Fruit fly (Drosophila melanogaster) whole organism, embryonic: ENCODE results near the gene meso18E.

Experiments used
- Atf3 ChIP-seq: fragments of 200-800 bp; sonication (Bioruptor generic); optimal IDR thresholded peaks from 3 replicates; lab custom pipeline; 2016; ENCODE audit warnings: missing biosample characterization, missing genetic modification characterization
- BEAF-32 ChIP-seq: fragments of 200-800 bp; sonication (Bioruptor generic); optimal IDR thresholded peaks from 3 replicates; lab custom pipeline; 2017; ENCODE audit warnings: missing biosample characterization, missing genetic modification characterization, mild to moderate bottlenecking, moderate library complexity, missing genetic modification reagents
- Bteb2 ChIP-seq: fragments of 200-800 bp; sonication (Bioruptor generic); optimal IDR thresholded peaks from 2 replicates; lab custom pipeline; 2016; ENCODE audit warnings: missing biosample characterization, missing genetic modification characterization
- CG1024 ChIP-seq: fragments of 200-800 bp; sonication (Bioruptor generic); IDR thresholded peaks from 2 replicates; pipeline ENCODE4 v1.3.6; 2022; ENCODE audit warnings: missing biosample characterization, missing genetic modification characterization
- CG10321 ChIP-seq: fragments of 200-800 bp; sonication (Bioruptor generic); IDR thresholded peaks from 2 replicates; pipeline ENCODE4 v1.3.6; 2022; ENCODE audit warnings: missing biosample characterization, missing genetic modification characterization
- CG10431 ChIP-seq: fragments of 200-800 bp; sonication (Bioruptor generic); optimal IDR thresholded peaks from 3 replicates; lab custom pipeline; 2018; ENCODE audit warnings: missing biosample characterization, mild to moderate bottlenecking, missing genetic modification characterization
- CG11504 ChIP-seq: fragments of 200-800 bp; sonication (Bioruptor generic); optimal IDR thresholded peaks from 3 replicates; lab custom pipeline; 2019; ENCODE audit warnings: missing biosample characterization, mild to moderate bottlenecking, missing genetic modification characterization, moderate library complexity
- CG12236 ChIP-seq: fragments of 200-800 bp; sonication (Bioruptor generic); optimal IDR thresholded peaks from 2 replicates; lab custom pipeline; 2016; ENCODE audit warnings: missing biosample characterization, missing genetic modification characterization
- CG16813 ChIP-seq: fragments of 200-800 bp; sonication (Bioruptor generic); IDR thresholded peaks from 3 replicates; pipeline ENCODE4 v1.3.6; 2022; ENCODE audit warnings: missing biosample characterization, missing genetic modification characterization; ENCODE audit not compliant: partially characterized antibody
- CG17359 ChIP-seq: fragments of 200-800 bp; sonication (Bioruptor generic); optimal IDR thresholded peaks from 3 replicates; lab custom pipeline; 2018; ENCODE audit warnings: missing biosample characterization, mild to moderate bottlenecking, missing genetic modification characterization, moderate library complexity
- CG17829 ChIP-seq: fragments of 200-800 bp; optimal IDR thresholded peaks from 2 replicates; lab custom pipeline; 2019; ENCODE audit warnings: missing biosample characterization, mild to moderate bottlenecking, missing genetic modification characterization, moderate library complexity
- CG2875 ChIP-seq: fragments of 200-800 bp; sonication (Bioruptor generic); optimal IDR thresholded peaks from 2 replicates; lab custom pipeline; 2017; ENCODE audit warnings: missing biosample characterization, mild to moderate bottlenecking, missing genetic modification characterization, missing genetic modification reagents
- CG30431 ChIP-seq: fragments of 200-800 bp; sonication (Bioruptor generic); optimal IDR thresholded peaks from 2 replicates; lab custom pipeline; 2017; ENCODE audit warnings: missing biosample characterization, missing genetic modification characterization
- CG3163 ChIP-seq: fragments of 200-800 bp; sonication (Bioruptor generic); optimal IDR thresholded peaks from 3 replicates; lab custom pipeline; 2016; ENCODE audit warnings: missing biosample characterization, missing genetic modification characterization
- CG32532 ChIP-seq: fragments of 200-800 bp; sonication (Bioruptor generic); IDR thresholded peaks from 2 replicates; pipeline ENCODE4 v1.3.6; 2022; ENCODE audit warnings: missing biosample characterization, missing genetic modification characterization
- CG3407 ChIP-seq: fragments of 200-800 bp; sonication (Bioruptor generic); optimal IDR thresholded peaks from 2 replicates; lab custom pipeline; 2018; ENCODE audit warnings: missing biosample characterization, mild to moderate bottlenecking, missing genetic modification characterization
- CG34422 ChIP-seq: fragments of 200-800 bp; sonication (Bioruptor generic); IDR thresholded peaks from 3 replicates; pipeline ENCODE4 v1.3.6; 2022; ENCODE audit warnings: missing biosample characterization, missing genetic modification characterization
- CG4282 ChIP-seq: fragments of 200-800 bp; sonication (Bioruptor generic); optimal IDR thresholded peaks from 2 replicates; lab custom pipeline; 2016; ENCODE audit warnings: missing biosample characterization, missing genetic modification characterization
- CG4707 ChIP-seq: fragments of 200-800 bp; sonication (Bioruptor generic); optimal IDR thresholded peaks from 2 replicates; lab custom pipeline; 2018; ENCODE audit warnings: missing biosample characterization, mild to moderate bottlenecking, missing genetic modification characterization, moderate library complexity
- CG7271 ChIP-seq: fragments of 200-800 bp; sonication (Bioruptor generic); optimal IDR thresholded peaks from 2 replicates; lab custom pipeline; 2018; ENCODE audit warnings: missing biosample characterization, mild to moderate bottlenecking, missing genetic modification characterization, moderate library complexity
- CG8944 ChIP-seq: fragments of 200-800 bp; sonication (Bioruptor generic); optimal IDR thresholded peaks from 3 replicates; lab custom pipeline; 2016; ENCODE audit warnings: missing biosample characterization, missing genetic modification characterization
- Deaf1 ChIP-seq: fragments of 200-800 bp; optimal IDR thresholded peaks from 3 replicates; lab custom pipeline; 2019; ENCODE audit warnings: missing biosample characterization, mild to moderate bottlenecking, missing genetic modification characterization, moderate library complexity
- Dp ChIP-seq: fragments of 200-800 bp; sonication (Bioruptor generic); optimal IDR thresholded peaks from 2 replicates; lab custom pipeline; 2018; ENCODE audit warnings: missing biosample characterization, mild to moderate bottlenecking, missing genetic modification characterization, moderate library complexity
- Drgx ChIP-seq: fragments of 200-800 bp; sonication (Bioruptor generic); IDR thresholded peaks from 2 replicates; pipeline ENCODE4 v1.3.6; 2022; ENCODE audit warnings: missing biosample characterization, missing genetic modification characterization
- Eip74EF ChIP-seq, 2 experiments: fragments of 200-800 bp in 1 of 2; fragments of >200 bp in 1 of 2; sonication (Bioruptor generic) in 1 of 2; optimal IDR thresholded peaks; 2 replicates each; lab custom pipeline; 2017 to 2019; ENCODE audit warnings: missing biosample characterization in 2 of 2, missing genetic modification characterization in 2 of 2, mild to moderate bottlenecking in 1 of 2, moderate library complexity in 1 of 2
- Ets65A ChIP-seq: fragments of 200-800 bp; sonication (Bioruptor generic); peaks from one replicate; lab custom pipeline; 2016; ENCODE audit warnings: missing biosample characterization, missing genetic modification characterization
- Hmx ChIP-seq: fragments of 200-800 bp; sonication (Bioruptor generic); optimal IDR thresholded peaks from 2 replicates; lab custom pipeline; 2016; ENCODE audit warnings: missing biosample characterization, missing genetic modification characterization
- Kr ChIP-seq: fragments of 200-800 bp; sonication (Bioruptor generic); optimal IDR thresholded peaks from 2 replicates; lab custom pipeline; 2017; ENCODE audit warnings: missing biosample characterization, mild to moderate bottlenecking, missing genetic modification characterization
- MESR4 ChIP-seq: fragments of 200-800 bp; sonication (Bioruptor generic); optimal IDR thresholded peaks from 2 replicates; lab custom pipeline; 2018; ENCODE audit warnings: missing biosample characterization, mild to moderate bottlenecking, missing genetic modification characterization, moderate library complexity
- Spps ChIP-seq: fragments of 200-800 bp; sonication (Bioruptor generic); optimal IDR thresholded peaks from 2 replicates; lab custom pipeline; 2018; ENCODE audit warnings: missing biosample characterization, mild to moderate bottlenecking, missing genetic modification characterization
- Sry-δ ChIP-seq: fragments of 200-800 bp; sonication (Bioruptor generic); optimal IDR thresholded peaks from 2 replicates; lab custom pipeline; 2016; ENCODE audit warnings: missing biosample characterization, missing genetic modification characterization
- ash1 ChIP-seq: fragments of 200-800 bp; sonication (Bioruptor generic); optimal IDR thresholded peaks from 2 replicates; lab custom pipeline; 2018; ENCODE audit warnings: missing biosample characterization, mild to moderate bottlenecking, missing genetic modification characterization
- bab2 ChIP-seq: fragments of 200-800 bp; sonication (Bioruptor generic); optimal IDR thresholded peaks from 2 replicates; lab custom pipeline; 2016; ENCODE audit warnings: missing biosample characterization, missing genetic modification characterization
- cas ChIP-seq: fragments of 200-800 bp; sonication (Bioruptor generic); IDR thresholded peaks from 2 replicates; pipeline ENCODE4 v1.3.6; 2022; ENCODE audit warnings: missing biosample characterization, missing genetic modification characterization
- cg ChIP-seq: fragments of 200-800 bp; sonication (Bioruptor generic); optimal IDR thresholded peaks from 3 replicates; lab custom pipeline; 2019; ENCODE audit warnings: missing biosample characterization, mild to moderate bottlenecking, missing genetic modification characterization, moderate library complexity
- chif ChIP-seq, 2 experiments: fragments of 200-800 bp; sonication (Bioruptor generic); optimal IDR thresholded peaks; 3 replicates each; lab custom pipeline; 2016; ENCODE audit warnings: missing biosample characterization in 2 of 2, missing genetic modification characterization in 2 of 2
- chm ChIP-seq: fragments of 200-800 bp; sonication (Bioruptor generic); IDR thresholded peaks from 2 replicates; pipeline ENCODE4 v1.3.6; 2022; ENCODE audit warnings: missing biosample characterization, missing genetic modification characterization
- dati ChIP-seq: fragments of 200-800 bp; sonication (Bioruptor generic); IDR thresholded peaks from 2 replicates; pipeline ENCODE4 v1.3.6; 2022; ENCODE audit warnings: missing biosample characterization, missing genetic modification characterization
- disco-r ChIP-seq: fragments of 200-800 bp; sonication (Bioruptor generic); optimal IDR thresholded peaks from 2 replicates; lab custom pipeline; 2016; ENCODE audit warnings: missing biosample characterization, missing genetic modification characterization
- dm ChIP-seq: fragments of 200-800 bp; sonication (Bioruptor generic); optimal IDR thresholded peaks from 3 replicates; lab custom pipeline; 2016; ENCODE audit warnings: missing biosample characterization, missing genetic modification characterization
- dysf ChIP-seq: fragments of 200-800 bp; sonication (Bioruptor generic); IDR thresholded peaks from 3 replicates; pipeline ENCODE4 v1.3.6; 2022; ENCODE audit warnings: missing biosample characterization, missing genetic modification characterization
- esg ChIP-seq: fragments of 200-800 bp; sonication (Bioruptor generic); conservative IDR thresholded peaks from 2 replicates; pipeline ENCODE4 v1.3.6; 2022; ENCODE audit warnings: missing biosample characterization, missing genetic modification characterization
- grau ChIP-seq: fragments of 200-800 bp; optimal IDR thresholded peaks from 3 replicates; lab custom pipeline; 2019; ENCODE audit warnings: missing biosample characterization, mild to moderate bottlenecking, missing genetic modification characterization, moderate library complexity
- gro ChIP-seq: fragments of 200-800 bp; sonication (Bioruptor generic); optimal IDR thresholded peaks from 2 replicates; lab custom pipeline; 2016; ENCODE audit warnings: missing biosample characterization, missing genetic modification characterization
- gsb-n ChIP-seq: fragments of 200-800 bp; sonication (Bioruptor generic); optimal IDR thresholded peaks from 3 replicates; lab custom pipeline; 2018; ENCODE audit warnings: missing biosample characterization, mild to moderate bottlenecking, missing genetic modification characterization
- gt ChIP-seq: fragments of 200-800 bp; sonication (Bioruptor generic); IDR thresholded peaks from 2 replicates; pipeline ENCODE4 v1.3.6; 2022; ENCODE audit warnings: missing biosample characterization, missing genetic modification characterization
- nerfin-2 ChIP-seq: fragments of 200-800 bp; sonication (Bioruptor generic); IDR thresholded peaks from 2 replicates; pipeline ENCODE4 v1.3.6; 2022; ENCODE audit warnings: missing biosample characterization, missing genetic modification characterization; ENCODE audit not compliant: partially characterized antibody
- peb ChIP-seq: fragments of 200-800 bp; sonication (Bioruptor generic); IDR thresholded peaks from 2 replicates; pipeline ENCODE4 v1.3.6; 2022; ENCODE audit warnings: missing biosample characterization, missing genetic modification characterization
- sim ChIP-seq: fragments of 200-800 bp; sonication (Bioruptor generic); IDR thresholded peaks from 2 replicates; pipeline ENCODE4 v1.3.6; 2022; ENCODE audit warnings: missing biosample characterization, missing genetic modification characterization
- so ChIP-seq: fragments of 200-800 bp; sonication (Bioruptor generic); IDR thresholded peaks from 3 replicates; pipeline ENCODE4 v1.3.6; 2022; ENCODE audit warnings: missing biosample characterization, missing genetic modification characterization
- tna ChIP-seq: fragments of 200-800 bp; sonication (Bioruptor generic); IDR thresholded peaks from 2 replicates; pipeline ENCODE4 v1.3.6; 2022; ENCODE audit warnings: missing biosample characterization, missing genetic modification characterization; ENCODE audit not compliant: partially characterized antibody

meso18E gene

DNA sequence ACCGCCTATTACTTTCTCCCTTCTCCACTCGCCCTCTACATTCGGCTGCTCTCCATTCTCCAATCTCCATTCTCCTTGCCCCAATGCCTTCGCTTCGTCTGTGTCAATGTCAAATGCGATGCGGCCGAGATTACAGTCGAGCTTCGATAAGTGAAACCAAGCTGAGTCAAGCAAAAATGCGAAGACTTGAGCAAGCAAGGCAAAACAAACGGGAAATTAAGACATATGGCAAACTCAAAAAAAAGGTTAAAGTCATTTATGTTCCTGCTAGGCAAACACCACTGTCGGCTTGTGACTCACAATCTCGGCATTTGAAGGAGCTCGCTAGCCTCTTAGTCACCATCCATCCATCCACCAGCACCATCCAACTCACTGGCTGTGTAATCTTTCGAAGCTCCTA lies 44.4 kb downstream of the meso18E start (continued):
- TF ChIP-seq Kr (GFP tag; lab: Kevin White, UChicago) (peak; percentile 79), Ets65A (GFP tag; lab: Kevin White, UChicago) (peak; percentile 100), chm (GFP tag; lab: Robert Waterston, UW) (peak; percentile 98), CG2875 (GFP tag; lab: Kevin White, UChicago) (peak; percentile 96), chif (GFP tag; optimal IDR thresholded peaks at IDR 0.05; lab: Kevin White, UChicago) (peak; percentile 98), Bteb2 (peak; percentile 95), tna (GFP tag; lab: Robert Waterston, UW) (no peak), Eip74EF (GFP tag; optimal IDR thresholded peaks at IDR 0.05; lab: Kevin White, UChicago) (peak in 1 of 2 experiments; percentile 91), BEAF-32 (GFP tag; lab: Kevin White, UChicago) (peak; percentile 18), dati (GFP tag; lab: Robert Waterston, UW) (peak; percentile 79), CG32532 (peak; percentile 93), Sry-δ (GFP tag; lab: Kevin White, UChicago) (peak; percentile 68), so (GFP tag; lab: Robert Waterston, UW) (peak; percentile 94), MESR4 (GFP tag; lab: Kevin White, UChicago) (peak; percentile 54), Drgx (GFP tag; lab: Robert Waterston, UW) (peak; percentile 96), CG3407 (GFP tag; lab: Kevin White, UChicago) (peak; percentile 95), cg (GFP tag; lab: Kevin White, UChicago) (no peak), gt (GFP tag; lab: Robert Waterston, UW) (peak; percentile 86), CG17359 (tag; lab: Kevin White, UChicago) (peak; percentile 93), bab2 (peak; percentile 98), CG8944 (GFP tag; lab: Kevin White, UChicago) (peak; percentile 98), peb (GFP tag; lab: Robert Waterston, UW) (peak; percentile 88), gro (GFP tag; lab: Kevin White, UChicago) (peak; percentile 97), Dp (GFP tag; lab: Kevin White, UChicago) (peak; percentile 12), CG10321 (GFP tag; lab: Robert Waterston, UW) (peak; percentile 78), CG1024 (GFP tag; lab: Robert Waterston, UW) (peak; percentile 88), grau (tag; lab: Kevin White, UChicago) (peak; percentile 100), Atf3 (GFP tag; lab: Kevin White, UChicago) (peak; percentile 97), Deaf1 (peak; percentile 77), CG7271 (tag; lab: Kevin White, UChicago) (peak; percentile 59), CG16813 (GFP tag; lab: Robert Waterston, UW) (no peak), cas (peak; percentile 57), CG10431 (GFP tag; lab: Kevin White, UChicago) (peak; percentile 93), dysf (peak; percentile 95), CG12236 (GFP tag; lab: Kevin White, UChicago) (peak; percentile 96), CG4282 (GFP tag; lab: Kevin White, UChicago) (peak; percentile 80), CG17829 (tag; lab: Kevin White, UChicago) (peak; percentile 94), CG34422 (GFP tag; lab: Robert Waterston, UW) (peak; percentile 93), Spps (tag; lab: Kevin White, UChicago) (peak; percentile 94), CG30431 (GFP tag; lab: Kevin White, UChicago) (peak; percentile 97), CG3163 (GFP tag; lab: Kevin White, UChicago) (peak; percentile 89), disco-r (GFP tag; lab: Kevin White, UChicago) (peak; percentile 96), esg (GFP tag; lab: Robert Waterston, UW) (peak; percentile 94), CG4707 (peak; percentile 93), gsb-n (peak; percentile 96), sim (GFP tag; lab: Robert Waterston, UW) (peak; percentile 73), dm (GFP tag; lab: Kevin White, UChicago) (peak; percentile 94), Hmx (GFP tag; lab: Kevin White, UChicago) (no peak), ash1 (GFP tag; lab: Kevin White, UChicago) (peak; percentile 42), CG11504 (tag; lab: Kevin White, UChicago) (peak; percentile 95), nerfin-2 (GFP tag; lab: Robert Waterston, UW) (no peak)
